Fruit fly (Drosophila melanogaster): ENCODE measurements around the gene CG7173.
A peak's percentile ranks its signal among the peaks of the same experiment; 100 is the strongest.

The CG7173 gene

dm6 chr3L:21581984-21582383 is 24.0 kb upstream of the CG7173 start:
- TF ChIP-seq psq (GFP tag; optimal IDR thresholded peaks at IDR 0.05) (peak; percentile 68), Sp1 (GFP tag; optimal IDR thresholded peaks at IDR 0.05) (peak; percentile 42), CG32264 (GFP tag; optimal IDR thresholded peaks at IDR 0.05) (no peak), OdsH (GFP tag; optimal IDR thresholded peaks at IDR 0.05) (peak; percentile 37), fru (GFP tag; optimal IDR thresholded peaks at IDR 0.05) (peak; percentile 26), Dfd (GFP tag; optimal IDR thresholded peaks at IDR 0.05) (no peak), sage (GFP tag; optimal IDR thresholded peaks at IDR 0.05) (no peak), woc (GFP tag; optimal IDR thresholded peaks at IDR 0.05) (peak; percentile 26), foxo (GFP tag; optimal IDR thresholded peaks at IDR 0.05) (peak in 1 of 2 experiments; percentile 24), HLH106 (tag; optimal IDR thresholded peaks at IDR 0.05) (peak; percentile 44)

- TF ChIP-seq Myc (optimal IDR thresholded peaks at IDR 0.05) (peak; percentile 59), lola (GFP tag; optimal IDR thresholded peaks at IDR 0.05) (no peak), woc (GFP tag; optimal IDR thresholded peaks at IDR 0.05) (peak; percentile 7)
Observed at dm6 chr3L:21574296-21574745, 16.3 kb upstream of the CG7173 start.

dm6 chr3L:21573831-21574230 is 15.8 kb upstream of the CG7173 start, which contains the start of gene EMC10:
Gene EMC10, plus strand, starts transcription at chr3L:21574131.
- no peak for TF ChIP-seq Myc (optimal IDR thresholded peaks at IDR 0.05)
- no peak for TF ChIP-seq N (GFP tag; optimal IDR thresholded peaks at IDR 0.05)
- TF ChIP-seq woc (GFP tag; optimal IDR thresholded peaks at IDR 0.05): no peak
- no peak for TF ChIP-seq fru (GFP tag; optimal IDR thresholded peaks at IDR 0.05)
- TF ChIP-seq h (GFP tag; optimal IDR thresholded peaks at IDR 0.05): no peak
- no peak for TF ChIP-seq CrebA (GFP tag; optimal IDR thresholded peaks at IDR 0.05; ENCODE audit: borderline replicate concordance)
- no peak for TF ChIP-seq foxo (GFP tag; optimal IDR thresholded peaks at IDR 0.05)
- no peak for TF ChIP-seq Hnf4 (GFP tag; optimal IDR thresholded peaks at IDR 0.05)
- TF ChIP-seq Rel (GFP tag; optimal IDR thresholded peaks at IDR 0.05): no peak
- TF ChIP-seq Rel (tag; optimal IDR thresholded peaks at IDR 0.05): no peak
- no peak for TF ChIP-seq Hr83 (GFP tag; optimal IDR thresholded peaks at IDR 0.05; ENCODE audit: poor library complexity, severe bottlenecking)
- TF ChIP-seq Abd-B (GFP tag; optimal IDR thresholded peaks at IDR 0.05): no peak
- TF ChIP-seq dsf (GFP tag; optimal IDR thresholded peaks at IDR 0.05; ENCODE audit: borderline replicate concordance): no peak
- TF ChIP-seq sv (GFP tag; optimal IDR thresholded peaks at IDR 0.05): no peak
- TF ChIP-seq Dfd (GFP tag; optimal IDR thresholded peaks at IDR 0.05): no peak
- TF ChIP-seq HLH106 (tag; optimal IDR thresholded peaks at IDR 0.05): no peak

dm6 chr3L:21568848-21569372 is 10.9 kb upstream of the CG7173 start, which contains the start of the genes CRIF and SMC5:
Gene CRIF, minus strand, starts transcription at chr3L:21568898.
Gene SMC5, plus strand, starts transcription at chr3L:21569176.
- TF ChIP-seq Myc (optimal IDR thresholded peaks at IDR 0.05) (peak; percentile 91), tai (GFP tag; optimal IDR thresholded peaks at IDR 0.05) (peak; percentile 83), dsf (GFP tag; optimal IDR thresholded peaks at IDR 0.05; ENCODE audit: borderline replicate concordance) (no peak), CG9705 (GFP tag; optimal IDR thresholded peaks at IDR 0.05) (peak; percentile 56), dl (GFP tag; optimal IDR thresholded peaks at IDR 0.05; ENCODE audit: insufficient read depth in 1 of 2, partially characterized antibody in 2 of 2) (peak; percentile 18 to 62), Jra (GFP tag; optimal IDR thresholded peaks at IDR 0.05) (peak; percentile 34), Dif (GFP tag; optimal IDR thresholded peaks at IDR 0.05; ENCODE audit: partially characterized antibody) (peak; percentile 86), ey (GFP tag; optimal IDR thresholded peaks at IDR 0.05) (peak; percentile 47), sv (GFP tag; optimal IDR thresholded peaks at IDR 0.05) (peak; percentile 60), Hr83 (GFP tag; optimal IDR thresholded peaks at IDR 0.05; ENCODE audit: poor library complexity, severe bottlenecking) (no peak), Vsx2 (GFP tag; optimal IDR thresholded peaks at IDR 0.05; ENCODE audit: partially characterized antibody) (peak; percentile 95), HLH106 (tag; optimal IDR thresholded peaks at IDR 0.05) (peak; percentile 59), OdsH (GFP tag; optimal IDR thresholded peaks at IDR 0.05) (peak; percentile 45), woc (GFP tag; optimal IDR thresholded peaks at IDR 0.05) (peak; percentile 86), h (GFP tag; optimal IDR thresholded peaks at IDR 0.05) (no peak), br (GFP tag; optimal IDR thresholded peaks at IDR 0.05) (no peak), Hnf4 (GFP tag; optimal IDR thresholded peaks at IDR 0.05) (peak; percentile 64), psq (GFP tag; optimal IDR thresholded peaks at IDR 0.05) (peak; percentile 40)

- TF ChIP-seq Hr83 (GFP tag; optimal IDR thresholded peaks at IDR 0.05; ENCODE audit: poor library complexity, severe bottlenecking): no peak
- TF ChIP-seq h (GFP tag; optimal IDR thresholded peaks at IDR 0.05): no peak
- TF ChIP-seq lola (GFP tag; optimal IDR thresholded peaks at IDR 0.05): no peak
- no peak for TF ChIP-seq ey (GFP tag; optimal IDR thresholded peaks at IDR 0.05)
- TF ChIP-seq rgr (GFP tag; optimal IDR thresholded peaks at IDR 0.05): no peak
- TF ChIP-seq Vsx2 (GFP tag; optimal IDR thresholded peaks at IDR 0.05; ENCODE audit: partially characterized antibody): no peak
- no peak for TF ChIP-seq psq (GFP tag; optimal IDR thresholded peaks at IDR 0.05)
- TF ChIP-seq woc (GFP tag; optimal IDR thresholded peaks at IDR 0.05): no peak
- TF ChIP-seq sage (GFP tag; optimal IDR thresholded peaks at IDR 0.05): no peak
- TF ChIP-seq dl (GFP tag; optimal IDR thresholded peaks at IDR 0.05; ENCODE audit: insufficient read depth in 1 of 2, partially characterized antibody in 2 of 2): no peak
- TF ChIP-seq N (GFP tag; optimal IDR thresholded peaks at IDR 0.05): no peak
- no peak for TF ChIP-seq dmrt93B (GFP tag; optimal IDR thresholded peaks at IDR 0.05)
- TF ChIP-seq Dif (GFP tag; optimal IDR thresholded peaks at IDR 0.05; ENCODE audit: partially characterized antibody): no peak
- TF ChIP-seq CrebA (GFP tag; optimal IDR thresholded peaks at IDR 0.05; ENCODE audit: borderline replicate concordance): no peak
- no peak for TF ChIP-seq br (GFP tag; optimal IDR thresholded peaks at IDR 0.05)
- no peak for TF ChIP-seq Abd-B (GFP tag; optimal IDR thresholded peaks at IDR 0.05)
- no peak for TF ChIP-seq HLH106 (tag; optimal IDR thresholded peaks at IDR 0.05)
- TF ChIP-seq Rel (GFP tag; optimal IDR thresholded peaks at IDR 0.05): no peak
- TF ChIP-seq Rel (tag; optimal IDR thresholded peaks at IDR 0.05): no peak
- no peak for TF ChIP-seq GATAd (GFP tag; optimal IDR thresholded peaks at IDR 0.05)
Observed at dm6 chr3L:21568254-21568653, 10.2 kb upstream of the CG7173 start.

Measured in whole organism, wandering third instar larva.